Worm (Caenorhabditis elegans): Measurements from ENCODE around the gene Y51A2D.13.

ce11 chrV:18605510-18605909, 25.9 kb upstream of the Y51A2D.13 start:
- TF ChIP-seq ama-1 (optimal IDR thresholded peaks at IDR 0.05) (no peak), unc-62 (GFP tag; optimal IDR thresholded peaks at IDR 0.05) (no peak), ztf-1 (GFP tag; conservative IDR thresholded peaks at IDR 0.05) (no peak), snpc-4 (tag; optimal IDR thresholded peaks at IDR 0.05) (no peak), nhr-6 (tag; optimal IDR thresholded peaks at IDR 0.05) (no peak), ztf-11 (tag; optimal IDR thresholded peaks at IDR 0.05) (no peak), nhr-10 (tag; optimal IDR thresholded peaks at IDR 0.05) (no peak), skn-1 (tag; optimal IDR thresholded peaks at IDR 0.05) (no peak), ZK546.5 (tag; optimal IDR thresholded peaks at IDR 0.05) (no peak)

All from whole organism, L2 larva.